Fruit fly (Drosophila melanogaster) whole organism: ENCODE measurements around the gene GstD2.

Source experiments
- pan ChIP-seq: fragments of >200 bp; optimal IDR thresholded peaks from 2 replicates; lab custom pipeline; 2017
- psq ChIP-seq: fragments of >200 bp; optimal IDR thresholded peaks from 2 replicates; lab custom pipeline; 2017
- usp ChIP-seq: fragments of >200 bp; optimal IDR thresholded peaks from 2 replicates; lab custom pipeline; 2017; ENCODE audit warnings: missing biosample characterization, missing genetic modification characterization, mixed read lengths

DNA sequence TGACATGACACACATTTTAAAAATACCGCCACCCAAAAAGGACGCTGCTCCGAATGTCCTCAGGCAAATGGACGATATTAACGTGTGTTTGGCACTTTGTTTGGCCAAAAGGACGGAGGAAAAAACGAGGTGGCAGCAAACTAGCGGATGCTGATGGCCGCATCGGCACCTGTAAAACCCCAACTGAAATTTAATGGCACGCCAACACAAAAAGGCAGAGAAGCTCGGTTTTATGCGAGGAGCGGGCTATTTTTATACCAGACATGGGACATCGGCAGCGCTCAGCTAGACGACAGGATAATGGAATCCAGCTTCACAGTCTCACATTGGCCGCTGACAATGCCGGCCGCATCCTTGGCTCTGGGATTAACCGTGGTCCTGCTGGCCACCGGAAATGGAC is 14.2 kb downstream of the GstD2 start, which contains the start of gene Sol1:
- TF ChIP-seq psq (lab: Kevin White, UChicago) (no peak), usp (no peak), pan (no peak)
